Worm (Caenorhabditis elegans) whole organism, L4 larva: ENCODE data around the gene srm-1.

Source experiments
- aly-2 ChIP-seq: sonication (generic microtip); optimal IDR thresholded peaks from 2 replicates; lab custom pipeline; 2018; ENCODE audit warnings: missing biosample characterization, missing genetic modification characterization
- ceh-82 ChIP-seq: sonication (generic microtip); optimal IDR thresholded peaks from 2 replicates; lab custom pipeline; 2017; ENCODE audit warnings: missing biosample characterization, missing genetic modification characterization
- nhr-102 ChIP-seq: sonication (generic microtip); optimal IDR thresholded peaks from 2 replicates; lab custom pipeline; 2016; ENCODE audit warnings: mild to moderate bottlenecking, missing genetic modification characterization, moderate library complexity, missing compliant biosample characterization
- nhr-11 ChIP-seq: fragments of 150-350 bp; optimal IDR thresholded peaks from 2 replicates; lab custom pipeline; 2014; ENCODE audit warnings: missing biosample characterization, missing genetic modification characterization
- nhr-237 ChIP-seq: sonication (generic microtip); optimal IDR thresholded peaks from 2 replicates; lab custom pipeline; 2017; ENCODE audit warnings: missing biosample characterization, missing genetic modification characterization
- pqm-1 ChIP-seq: sonication (generic microtip); optimal IDR thresholded peaks from 2 replicates; lab custom pipeline; 2017; ENCODE audit warnings: missing biosample characterization, missing genetic modification characterization
- vab-7 ChIP-seq: fragments of 200-800 bp; sonication (Bioruptor generic); IDR thresholded peaks from 2 replicates; pipeline ENCODE4 v1.3.6; 2022; ENCODE audit warnings: missing genetic modification reagents, missing genetic modification characterization, missing compliant biosample characterization

- TF ChIP-seq aly-2 (tag; lab: Kevin White, UChicago) (no peak), pqm-1 (tag; lab: Kevin White, UChicago) (no peak), nhr-102 (tag; lab: Kevin White, UChicago) (no peak), nhr-11 (tag; lab: Kevin White, UChicago) (no peak), nhr-237 (tag; lab: Kevin White, UChicago) (no peak), vab-7 (GFP tag; lab: Robert Waterston, UW) (no peak), ceh-82 (no peak)
Observed at ce11 chrIV:4983746-4984145, 28.6 kb upstream of the srm-1 start, which contains the start of gene clec-176.
